Worm (Caenorhabditis elegans) whole organism, L3 larva: ENCODE data around the gene nlp-25.

Source experiments
- R02D3.7 ChIP-seq: fragments of 150-350 bp; optimal IDR thresholded peaks from 2 replicates; lab custom pipeline; 2014; ENCODE audit warnings: missing biosample characterization, missing genetic modification characterization
- aly-2 ChIP-seq: fragments of 150-350 bp; optimal IDR thresholded peaks from 2 replicates; lab custom pipeline; 2014; ENCODE audit warnings: missing biosample characterization, missing genetic modification characterization
- ama-1 ChIP-seq: fragments of 150-350 bp; optimal IDR thresholded peaks from 2 replicates; lab custom pipeline; 2018
- ceh-16 ChIP-seq: sonication (generic microtip); optimal IDR thresholded peaks from 2 replicates; lab custom pipeline; 2017; ENCODE audit warnings: missing biosample characterization, missing genetic modification characterization
- ceh-28 ChIP-seq: fragments of 150-350 bp; optimal IDR thresholded peaks from 2 replicates; lab custom pipeline; 2014; ENCODE audit warnings: missing biosample characterization, missing genetic modification reagents, missing genetic modification characterization
- ceh-82 ChIP-seq: fragments of 150-350 bp; optimal IDR thresholded peaks from 2 replicates; lab custom pipeline; 2014; ENCODE audit warnings: missing biosample characterization, missing genetic modification characterization
- ceh-9 ChIP-seq: sonication (generic microtip); optimal IDR thresholded peaks from 2 replicates; lab custom pipeline; 2018; ENCODE audit warnings: missing biosample characterization, missing genetic modification characterization
- daf-12 ChIP-seq: fragments of 150-350 bp; optimal IDR thresholded peaks from 2 replicates; lab custom pipeline; 2014; ENCODE audit warnings: missing biosample characterization, missing genetic modification reagents, missing genetic modification characterization
- egl-27 ChIP-seq: sonication (generic microtip); optimal IDR thresholded peaks from 4 replicates; lab custom pipeline; 2017; ENCODE audit warnings: missing biosample characterization, missing genetic modification reagents, missing genetic modification characterization
- egl-5 ChIP-seq: fragments of 150-350 bp; optimal IDR thresholded peaks from 2 replicates; lab custom pipeline; 2017; ENCODE audit warnings: missing biosample characterization, missing genetic modification reagents, missing genetic modification characterization, inconsistent platforms
- elt-1 ChIP-seq: fragments of 150-350 bp; optimal IDR thresholded peaks from 2 replicates; lab custom pipeline; 2014; ENCODE audit warnings: missing biosample characterization, missing genetic modification characterization
- elt-2 ChIP-seq: sonication (generic microtip); optimal IDR thresholded peaks from 2 replicates; lab custom pipeline; 2016; ENCODE audit warnings: missing genetic modification reagents, mild to moderate bottlenecking, missing genetic modification characterization, missing compliant biosample characterization
- fkh-10 ChIP-seq: sonication (generic microtip); optimal IDR thresholded peaks from 2 replicates; lab custom pipeline; 2017; ENCODE audit warnings: missing biosample characterization, missing genetic modification reagents, missing genetic modification characterization
- fkh-2 ChIP-seq: fragments of 150-350 bp; optimal IDR thresholded peaks from 2 replicates; lab custom pipeline; 2014; ENCODE audit warnings: missing biosample characterization, missing genetic modification reagents, missing genetic modification characterization
- fos-1 ChIP-seq: fragments of 150-350 bp; optimal IDR thresholded peaks from 2 replicates; lab custom pipeline; 2014; ENCODE audit warnings: missing biosample characterization, missing genetic modification characterization
- hmg-11 ChIP-seq: sonication (generic microtip); optimal IDR thresholded peaks from 2 replicates; lab custom pipeline; 2016; ENCODE audit warnings: missing genetic modification characterization, missing compliant biosample characterization
- jun-1 ChIP-seq: fragments of 150-350 bp; optimal IDR thresholded peaks from 2 replicates; lab custom pipeline; 2014; ENCODE audit warnings: missing biosample characterization, missing genetic modification reagents, missing genetic modification characterization
- lin-15B ChIP-seq: fragments of 150-350 bp; optimal IDR thresholded peaks from 2 replicates; lab custom pipeline; 2014; ENCODE audit warnings: missing biosample characterization, missing genetic modification characterization
- mdl-1 ChIP-seq: fragments of 150-350 bp; optimal IDR thresholded peaks from 2 replicates; lab custom pipeline; 2014; ENCODE audit warnings: missing biosample characterization, missing genetic modification characterization
- mml-1 ChIP-seq: fragments of 150-350 bp; sonication (generic microtip); optimal IDR thresholded peaks from 3 replicates; lab custom pipeline; 2014; ENCODE audit warnings: missing biosample characterization, missing genetic modification characterization
- nfya-1 ChIP-seq: sonication (generic microtip); optimal IDR thresholded peaks from 2 replicates; lab custom pipeline; 2017; ENCODE audit warnings: missing genetic modification characterization, mild to moderate bottlenecking, missing compliant biosample characterization, antibody characterized with exemption, moderate library complexity; ENCODE audit not compliant: insufficient read depth
- nhr-11 ChIP-seq: fragments of 150-350 bp; optimal IDR thresholded peaks from 2 replicates; lab custom pipeline; 2014; ENCODE audit warnings: missing biosample characterization, missing genetic modification characterization
- nhr-23 ChIP-seq: fragments of 150-350 bp; optimal IDR thresholded peaks from 2 replicates; lab custom pipeline; 2014; ENCODE audit warnings: missing biosample characterization, missing genetic modification reagents, missing genetic modification characterization
- nhr-25 ChIP-seq: sonication (generic microtip); optimal IDR thresholded peaks from 2 replicates; lab custom pipeline; 2017; ENCODE audit warnings: missing biosample characterization, missing genetic modification characterization
- nhr-28 ChIP-seq: fragments of 150-350 bp; optimal IDR thresholded peaks from 2 replicates; lab custom pipeline; 2014; ENCODE audit warnings: missing biosample characterization, missing genetic modification characterization
- nhr-67 ChIP-seq: fragments of 150-350 bp; optimal IDR thresholded peaks from 2 replicates; lab custom pipeline; 2014; ENCODE audit warnings: missing biosample characterization, missing genetic modification characterization
- nhr-76 ChIP-seq: fragments of 150-350 bp; sonication (generic microtip); optimal IDR thresholded peaks from 5 replicates; lab custom pipeline; 2014; ENCODE audit warnings: missing biosample characterization, missing genetic modification characterization
- pha-4 ChIP-seq: fragments of 150-350 bp; optimal IDR thresholded peaks from 2 replicates; lab custom pipeline; 2014; ENCODE audit warnings: missing biosample characterization, missing genetic modification reagents, missing genetic modification characterization
- pqm-1 ChIP-seq: fragments of 150-350 bp; optimal IDR thresholded peaks from 2 replicates; lab custom pipeline; 2017; ENCODE audit warnings: missing biosample characterization, missing genetic modification characterization, inconsistent platforms
- tbx-2 ChIP-seq: sonication (generic microtip); optimal IDR thresholded peaks from 2 replicates; lab custom pipeline; 2016; ENCODE audit warnings: mild to moderate bottlenecking, missing genetic modification characterization, missing compliant biosample characterization
- zag-1 ChIP-seq: fragments of 150-350 bp; optimal IDR thresholded peaks from 2 replicates; lab custom pipeline; 2014; ENCODE audit warnings: missing biosample characterization, missing genetic modification characterization
- ztf-11 ChIP-seq: fragments of 150-350 bp; optimal IDR thresholded peaks from 2 replicates; lab custom pipeline; 2014; ENCODE audit warnings: missing biosample characterization, missing genetic modification characterization

nlp-25 gene

ce11 chrV:19629973-19630372 is 24.0 kb downstream of the nlp-25 start:
- TF ChIP-seq fkh-2 = no peak
- TF ChIP-seq ceh-28 (tag; lab: Kevin White, UChicago) = peak; percentile 98

- TF ChIP-seq nhr-11 (tag; lab: Kevin White, UChicago) = no peak
- TF ChIP-seq ceh-28 (tag; lab: Kevin White, UChicago) = peak; percentile 94
- TF ChIP-seq, all 47 proteins: peak for 1
Observed at ce11 chrV:19630569-19630968, 24.6 kb downstream of the nlp-25 start.

- TF ChIP-seq nhr-76 (no peak), elt-1 (tag; lab: Kevin White, UChicago) (no peak), pha-4 (no peak), ceh-9 (tag; lab: Kevin White, UChicago) (no peak), aly-2 (tag; lab: Kevin White, UChicago) (no peak)
Observed at ce11 chrV:19632546-19632945, 26.6 kb downstream of the nlp-25 start, which contains the start of gene Y43F8C.5. TSS of gene Y43F8C.5 (minus strand) at chrV:19632646.

ce11 chrV:19632948-19633347 is 27.0 kb downstream of the nlp-25 start:
- TF ChIP-seq ceh-28 (tag; lab: Kevin White, UChicago) = peak; percentile 95
- TF ChIP-seq R02D3.7 (tag; lab: Kevin White, UChicago) = no peak
- TF ChIP-seq, all 47 proteins: peak for 1

ce11 chrV:19634197-19634596 is 28.2 kb downstream of the nlp-25 start:
- TF ChIP-seq elt-1 (tag; lab: Kevin White, UChicago) = no peak
- no peak for TF ChIP-seq fkh-10 (GFP tag; lab: Kevin White, UChicago)
- no peak for TF ChIP-seq mml-1 (tag; lab: Kevin White, UChicago)
- no peak for TF ChIP-seq tbx-2 (tag; lab: Kevin White, UChicago)
- no peak for TF ChIP-seq lin-15B (tag; lab: Kevin White, UChicago)
- no peak for TF ChIP-seq elt-2 (tag; lab: Kevin White, UChicago)
- TF ChIP-seq aly-2 (tag; lab: Kevin White, UChicago) = no peak
- no peak for TF ChIP-seq nfya-1 (tag; lab: Kevin White, UChicago)
- TF ChIP-seq ceh-82 = no peak
- no peak for TF ChIP-seq nhr-28 (tag; lab: Kevin White, UChicago)
- no peak for TF ChIP-seq egl-5 (tag; lab: Kevin White, UChicago)

- peak; percentile 98 for TF ChIP-seq ceh-28 (tag; lab: Kevin White, UChicago)
Observed at ce11 chrV:19635525-19636193, 29.7 kb downstream of the nlp-25 start.

ce11 chrV:19636194-19636584 is 30.2 kb downstream of the nlp-25 start:
- TF ChIP-seq nfya-1 (tag; lab: Kevin White, UChicago) = no peak
- no peak for TF ChIP-seq mml-1 (tag; lab: Kevin White, UChicago)
- TF ChIP-seq R02D3.7 (tag; lab: Kevin White, UChicago) = no peak
- TF ChIP-seq egl-5 (tag; lab: Kevin White, UChicago) = no peak
- no peak for TF ChIP-seq ztf-11 (tag; lab: Kevin White, UChicago)
- TF ChIP-seq hmg-11 = no peak
- TF ChIP-seq nhr-25 (tag; lab: Kevin White, UChicago) = no peak
- TF ChIP-seq ama-1 (lab: Kevin White, UChicago) = no peak
- TF ChIP-seq nhr-76 = no peak
- TF ChIP-seq fos-1 (tag; lab: Kevin White, UChicago) = no peak
- TF ChIP-seq ceh-82 = no peak
- no peak for TF ChIP-seq zag-1
- TF ChIP-seq nhr-23 (tag; lab: Kevin White, UChicago) = no peak
- TF ChIP-seq pha-4 = no peak
- no peak for TF ChIP-seq egl-27 (tag; lab: Kevin White, UChicago)

ce11 chrV:19637890-19638289 is 31.9 kb downstream of the nlp-25 start:
- TF ChIP-seq zag-1 (no peak), daf-12 (tag; lab: Kevin White, UChicago) (no peak), lin-15B (tag; lab: Kevin White, UChicago) (no peak), egl-27 (tag; lab: Kevin White, UChicago) (no peak), ceh-9 (tag; lab: Kevin White, UChicago) (no peak), mdl-1 (tag; lab: Kevin White, UChicago) (no peak), nhr-67 (no peak), fkh-10 (GFP tag; lab: Kevin White, UChicago) (no peak), pqm-1 (no peak), nhr-25 (tag; lab: Kevin White, UChicago) (no peak), mml-1 (tag; lab: Kevin White, UChicago) (no peak), jun-1 (tag; lab: Kevin White, UChicago) (no peak), fkh-2 (no peak), ceh-16 (no peak), tbx-2 (tag; lab: Kevin White, UChicago) (no peak)
